Fruit fly (Drosophila melanogaster) whole organism, embryonic: Measurements from ENCODE around the gene Nmdar1.

Experiments used
- Abd-B ChIP-seq: fragments of 200-800 bp; sonication (Bioruptor generic); optimal IDR thresholded peaks from 2 replicates; lab custom pipeline; 2018; ENCODE audit warnings: missing biosample characterization, mild to moderate bottlenecking, missing genetic modification characterization, moderate library complexity
- BEAF-32 ChIP-seq: fragments of 200-800 bp; sonication (Bioruptor generic); optimal IDR thresholded peaks from 3 replicates; lab custom pipeline; 2017; ENCODE audit warnings: missing biosample characterization, missing genetic modification characterization, mild to moderate bottlenecking, moderate library complexity, missing genetic modification reagents
- CG10431 ChIP-seq: fragments of 200-800 bp; sonication (Bioruptor generic); optimal IDR thresholded peaks from 3 replicates; lab custom pipeline; 2018; ENCODE audit warnings: missing biosample characterization, mild to moderate bottlenecking, missing genetic modification characterization
- CG10565 ChIP-seq: fragments of 200-800 bp; sonication (Bioruptor generic); optimal IDR thresholded peaks from 3 replicates; lab custom pipeline; 2016; ENCODE audit warnings: missing biosample characterization, mild to moderate bottlenecking, missing genetic modification characterization
- CG11456 ChIP-seq: fragments of 200-800 bp; sonication (Bioruptor generic); IDR thresholded peaks from 3 replicates; pipeline ENCODE4 v1.3.6; 2022; ENCODE audit warnings: missing biosample characterization, missing genetic modification characterization
- CG11696 ChIP-seq: fragments of 200-800 bp; sonication (Bioruptor generic); IDR thresholded peaks from 2 replicates; pipeline ENCODE4 v1.3.6; 2022; ENCODE audit warnings: missing biosample characterization, missing genetic modification characterization
- CG12236 ChIP-seq: fragments of 200-800 bp; sonication (Bioruptor generic); optimal IDR thresholded peaks from 2 replicates; lab custom pipeline; 2016; ENCODE audit warnings: missing biosample characterization, missing genetic modification characterization
- CG15269 ChIP-seq: fragments of 200-800 bp; sonication (Bioruptor generic); optimal IDR thresholded peaks from 2 replicates; lab custom pipeline; 2018; ENCODE audit warnings: missing biosample characterization, mild to moderate bottlenecking, missing genetic modification characterization, moderate library complexity
- CG15696 ChIP-seq: fragments of 200-800 bp; sonication (Bioruptor generic); optimal IDR thresholded peaks from 2 replicates; lab custom pipeline; 2019; ENCODE audit warnings: missing biosample characterization, mild to moderate bottlenecking, missing genetic modification characterization, moderate library complexity
- CG17612 ChIP-seq: fragments of 200-800 bp; sonication (Bioruptor generic); IDR thresholded peaks from 2 replicates; pipeline ENCODE4 v1.3.6; 2022; ENCODE audit warnings: missing biosample characterization, missing genetic modification characterization
- CG17802 ChIP-seq: fragments of 200-800 bp; sonication (Bioruptor generic); optimal IDR thresholded peaks from 2 replicates; lab custom pipeline; 2018; ENCODE audit warnings: missing biosample characterization, mild to moderate bottlenecking, missing genetic modification characterization, moderate library complexity
- CG2202 ChIP-seq: fragments of 200-800 bp; sonication (Bioruptor generic); optimal IDR thresholded peaks from 2 replicates; lab custom pipeline; 2018; ENCODE audit warnings: missing biosample characterization, mild to moderate bottlenecking, missing genetic modification characterization
- CG30403 ChIP-seq: fragments of 200-800 bp; sonication (Bioruptor generic); optimal IDR thresholded peaks from 3 replicates; lab custom pipeline; 2016; ENCODE audit warnings: missing biosample characterization, missing genetic modification characterization
- CG4328 ChIP-seq: fragments of 200-800 bp; sonication (Bioruptor generic); optimal IDR thresholded peaks from 3 replicates; lab custom pipeline; 2017; ENCODE audit warnings: missing biosample characterization, missing genetic modification reagents, missing genetic modification characterization
- CG4424 ChIP-seq: fragments of 200-800 bp; sonication (Bioruptor generic); optimal IDR thresholded peaks from 3 replicates; lab custom pipeline; 2016; ENCODE audit warnings: missing biosample characterization, missing genetic modification characterization
- CG4820 ChIP-seq: fragments of 200-800 bp; sonication (Bioruptor generic); optimal IDR thresholded peaks from 3 replicates; lab custom pipeline; 2016; ENCODE audit warnings: missing biosample characterization, missing genetic modification characterization
- CG5245 ChIP-seq: fragments of 200-800 bp; sonication (Bioruptor generic); optimal IDR thresholded peaks from 3 replicates; lab custom pipeline; 2016; ENCODE audit warnings: missing biosample characterization, missing genetic modification characterization
- CG7556 ChIP-seq: fragments of 200-800 bp; sonication (Bioruptor generic); optimal IDR thresholded peaks from 2 replicates; lab custom pipeline; 2017; ENCODE audit warnings: missing biosample characterization, mild to moderate bottlenecking, missing genetic modification characterization
- CG8281 ChIP-seq: fragments of 200-800 bp; sonication (Bioruptor generic); optimal IDR thresholded peaks from 2 replicates; lab custom pipeline; 2018; ENCODE audit warnings: missing biosample characterization, mild to moderate bottlenecking, missing genetic modification characterization, moderate library complexity
- CG9932 ChIP-seq: fragments of 200-800 bp; sonication (Bioruptor generic); IDR thresholded peaks from 2 replicates; pipeline ENCODE4 v1.3.6; 2022; ENCODE audit warnings: missing biosample characterization, missing genetic modification characterization
- Chrac-16 ChIP-seq: fragments of 200-800 bp; sonication (Bioruptor generic); optimal IDR thresholded peaks from 3 replicates; lab custom pipeline; 2016; ENCODE audit warnings: missing biosample characterization, missing genetic modification characterization
- CkIIα-i1 ChIP-seq: fragments of 200-800 bp; sonication (Bioruptor generic); IDR thresholded peaks from 2 replicates; pipeline ENCODE4 v1.3.6; 2022; ENCODE audit warnings: missing biosample characterization, missing genetic modification characterization
- Dad ChIP-seq: fragments of 200-800 bp; sonication (Bioruptor generic); optimal IDR thresholded peaks from 3 replicates; lab custom pipeline; 2016; ENCODE audit warnings: missing biosample characterization, missing genetic modification characterization
- Doc2 ChIP-seq: fragments of 200-800 bp; sonication (Bioruptor generic); IDR thresholded peaks from 2 replicates; pipeline ENCODE4 v1.3.6; 2022; ENCODE audit warnings: missing biosample characterization, missing genetic modification characterization
- Doc3 ChIP-seq: fragments of 200-800 bp; sonication (Bioruptor generic); IDR thresholded peaks from 3 replicates; pipeline ENCODE4 v1.3.6; 2022; ENCODE audit warnings: missing biosample characterization, missing genetic modification characterization; ENCODE audit not compliant: partially characterized antibody
- Ets97D ChIP-seq: fragments of 200-800 bp; sonication (Bioruptor generic); optimal IDR thresholded peaks from 3 replicates; lab custom pipeline; 2016; ENCODE audit warnings: missing biosample characterization, missing genetic modification characterization
- Mad ChIP-seq: fragments of 200-800 bp; sonication (Bioruptor generic); optimal IDR thresholded peaks from 2 replicates; lab custom pipeline; 2016; ENCODE audit warnings: missing biosample characterization, missing genetic modification characterization
- Mes4 ChIP-seq: fragments of 200-800 bp; sonication (Bioruptor generic); optimal IDR thresholded peaks from 2 replicates; lab custom pipeline; 2016; ENCODE audit warnings: missing biosample characterization, missing genetic modification characterization
- Poxn ChIP-seq: fragments of 200-800 bp; sonication (Bioruptor generic); IDR thresholded peaks from 2 replicates; pipeline ENCODE4 v1.3.6; 2022; ENCODE audit warnings: missing biosample characterization, missing genetic modification characterization
- Sry-β ChIP-seq: fragments of 200-800 bp; sonication (Bioruptor generic); optimal IDR thresholded peaks from 2 replicates; lab custom pipeline; 2018; ENCODE audit warnings: missing biosample characterization, mild to moderate bottlenecking, missing genetic modification characterization, moderate library complexity
- ap ChIP-seq: fragments of 200-800 bp; sonication (Bioruptor generic); IDR thresholded peaks from 2 replicates; pipeline ENCODE4 v1.3.6; 2022; ENCODE audit warnings: missing biosample characterization, missing genetic modification characterization
- az2 ChIP-seq: fragments of 200-800 bp; sonication (Bioruptor generic); optimal IDR thresholded peaks from 3 replicates; lab custom pipeline; 2016; ENCODE audit warnings: missing biosample characterization, missing genetic modification characterization
- bcd ChIP-seq: fragments of 200-800 bp; sonication (Bioruptor generic); optimal IDR thresholded peaks from 2 replicates; lab custom pipeline; 2017; ENCODE audit warnings: missing biosample characterization, mild to moderate bottlenecking, missing genetic modification characterization
- chif ChIP-seq, 2 experiments: fragments of 200-800 bp; sonication (Bioruptor generic); optimal IDR thresholded peaks; 3 replicates each; lab custom pipeline; 2016; ENCODE audit warnings: missing biosample characterization in 2 of 2, missing genetic modification characterization in 2 of 2
- eve ChIP-seq, 2 experiments: fragments of >200 bp; optimal IDR thresholded peaks; 2 replicates each; lab custom pipeline; 2017; ENCODE audit warnings: missing biosample characterization in 2 of 2, missing genetic modification characterization in 2 of 2
- ftz-f1 ChIP-seq: fragments of 200-800 bp; sonication (Bioruptor generic); optimal IDR thresholded peaks from 2 replicates; lab custom pipeline; 2016; ENCODE audit warnings: missing biosample characterization, missing genetic modification characterization
- fu2 ChIP-seq: fragments of 200-800 bp; sonication (Bioruptor generic); optimal IDR thresholded peaks from 2 replicates; lab custom pipeline; 2016; ENCODE audit warnings: missing biosample characterization, missing genetic modification characterization
- gem ChIP-seq: fragments of 200-800 bp; sonication (Bioruptor generic); optimal IDR thresholded peaks from 2 replicates; lab custom pipeline; 2019; ENCODE audit warnings: missing biosample characterization, mild to moderate bottlenecking, missing genetic modification characterization, moderate library complexity
- jing ChIP-seq: fragments of 200-800 bp; sonication (Bioruptor generic); optimal IDR thresholded peaks from 2 replicates; lab custom pipeline; 2018; ENCODE audit warnings: missing biosample characterization, mild to moderate bottlenecking, missing genetic modification characterization
- lmd ChIP-seq: fragments of 200-800 bp; sonication (Bioruptor generic); IDR thresholded peaks from 2 replicates; pipeline ENCODE4 v1.3.6; 2022; ENCODE audit warnings: missing biosample characterization, missing genetic modification characterization
- onecut ChIP-seq: fragments of 200-800 bp; sonication (Bioruptor generic); IDR thresholded peaks from 2 replicates; pipeline ENCODE4 v1.3.6; 2022; ENCODE audit warnings: missing biosample characterization, missing genetic modification characterization
- pan ChIP-seq, 4 experiments: fragments of >200 bp in 3 of 4; fragments of 200-800 bp in 1 of 4; sonication (Bioruptor generic) in 1 of 4; optimal IDR thresholded peaks in 3 of 4; IDR thresholded peaks in 1 of 4; 2 replicates each; pipeline versions ENCODE4 v1.3.6 to Lab custom; 2017 to 2022; ENCODE audit warnings: missing biosample characterization in 2 of 4, missing genetic modification characterization in 2 of 4, mixed read lengths in 1 of 4
- sc ChIP-seq, 3 experiments: fragments of >200 bp in 2 of 3; fragments of 200-800 bp in 1 of 3; sonication (Bioruptor generic) in 1 of 3; optimal IDR thresholded peaks; 2 replicates in 2 of 3; 3 replicates in 1 of 3; lab custom pipeline; 2017; ENCODE audit warnings: mild to moderate bottlenecking in 1 of 3, missing biosample characterization in 1 of 3, missing genetic modification characterization in 1 of 3, missing genetic modification reagents in 1 of 3
- stc ChIP-seq: fragments of 200-800 bp; sonication (Bioruptor generic); IDR thresholded peaks from 2 replicates; pipeline ENCODE4 v1.3.6; 2022; ENCODE audit warnings: missing biosample characterization, missing genetic modification characterization
- tup ChIP-seq: fragments of 200-800 bp; sonication (Bioruptor generic); optimal IDR thresholded peaks from 2 replicates; lab custom pipeline; 2016; ENCODE audit warnings: missing biosample characterization, mild to moderate bottlenecking, missing genetic modification characterization, moderate library complexity
- wek ChIP-seq: fragments of 200-800 bp; sonication (Bioruptor generic); optimal IDR thresholded peaks from 3 replicates; lab custom pipeline; 2018; ENCODE audit warnings: missing biosample characterization, mild to moderate bottlenecking, missing genetic modification characterization, moderate library complexity
- zen2 ChIP-seq: fragments of 200-800 bp; sonication (Bioruptor generic); IDR thresholded peaks from 3 replicates; pipeline ENCODE4 v1.3.6; 2022; ENCODE audit warnings: missing biosample characterization, missing genetic modification characterization; ENCODE audit not compliant: partially characterized antibody
- zf30C ChIP-seq: fragments of 200-800 bp; sonication (Bioruptor generic); optimal IDR thresholded peaks from 3 replicates; lab custom pipeline; 2018; ENCODE audit warnings: missing biosample characterization, mild to moderate bottlenecking, missing genetic modification characterization
- zfh1 ChIP-seq: fragments of 200-800 bp; sonication (Bioruptor generic); IDR thresholded peaks from 3 replicates; pipeline ENCODE4 v1.3.6; 2022; ENCODE audit warnings: missing biosample characterization, missing genetic modification characterization

Nmdar1 gene

dm6 chr3R:5547464-5547943 is 24.4 kb upstream of the Nmdar1 start, which contains the start of gene CG2519 (continued):
- TF ChIP-seq ap (GFP tag; lab: Robert Waterston, UW), result no peak
- peak; percentile 39 for TF ChIP-seq CG4820 (GFP tag; lab: Kevin White, UChicago)
- no peak for TF ChIP-seq eve (GFP tag; optimal IDR thresholded peaks at IDR 0.05; lab: Kevin White, UChicago)
- peak; percentile 14 for TF ChIP-seq CG4328
- TF ChIP-seq Mad (GFP tag; lab: Kevin White, UChicago), result peak; percentile 48
- peak; percentile 74 for TF ChIP-seq Sry-β (GFP tag; lab: Kevin White, UChicago)
- no peak for TF ChIP-seq CG15269
- no peak for TF ChIP-seq zf30C (GFP tag; lab: Kevin White, UChicago)
- TF ChIP-seq CG15696 (tag; lab: Kevin White, UChicago), result peak; percentile 29
- TF ChIP-seq CG2202 (tag; lab: Kevin White, UChicago), result peak; percentile 19
- peak; percentile 33 to 51 for TF ChIP-seq chif (GFP tag; optimal IDR thresholded peaks at IDR 0.05; lab: Kevin White, UChicago)
- TF ChIP-seq Doc3 (GFP tag; lab: Robert Waterston, UW), result peak; percentile 73
- TF ChIP-seq wek, result peak; percentile 22
- peak; percentile 67 for TF ChIP-seq fu2 (GFP tag; lab: Kevin White, UChicago)
- TF ChIP-seq Doc2, result no peak
- no peak for TF ChIP-seq jing (GFP tag; lab: Kevin White, UChicago)
- peak; percentile 68 for TF ChIP-seq CG30403
- TF ChIP-seq gem (tag; lab: Kevin White, UChicago), result no peak
- TF ChIP-seq CG12236 (GFP tag; lab: Kevin White, UChicago), result no peak
- no peak for TF ChIP-seq lmd (GFP tag; lab: Robert Waterston, UW)
- peak; percentile 62; the same call in 1 of the 2 replicates for TF ChIP-seq onecut (GFP tag; lab: Robert Waterston, UW)
- peak; percentile 77 for TF ChIP-seq Ets97D (GFP tag; lab: Kevin White, UChicago)
- peak; percentile 94 for TF ChIP-seq BEAF-32 (GFP tag; lab: Kevin White, UChicago)
- TF ChIP-seq CkIIα-i1 (GFP tag; lab: Robert Waterston, UW), result no peak
- TF ChIP-seq stc (GFP tag; lab: Robert Waterston, UW), result peak; percentile 62; the same call in 1 of the 2 replicates
- no peak for TF ChIP-seq Abd-B (GFP tag; lab: Kevin White, UChicago)
- TF ChIP-seq CG9932, result peak; percentile 91
- no peak for TF ChIP-seq CG11696 (GFP tag; lab: Robert Waterston, UW)
- TF ChIP-seq CG7556 (GFP tag; lab: Kevin White, UChicago), result no peak
- no peak for TF ChIP-seq Mes4 (GFP tag; lab: Kevin White, UChicago)
- TF ChIP-seq pan (optimal IDR thresholded peaks at IDR 0.05; lab: Kevin White, UChicago), result no peak
- TF ChIP-seq pan (GFP tag; optimal IDR thresholded peaks at IDR 0.05 in 1 of 2, IDR thresholded peaks at IDR 0.05 in 1 of 2), result peak in 1 of 2 experiments; percentile 51
- TF ChIP-seq CG17802 (tag; lab: Kevin White, UChicago), result no peak
- TF ChIP-seq Chrac-16 (GFP tag; lab: Kevin White, UChicago), result peak; percentile 49
- 0 out of 2 replicates have a peak, but pooled peaks have one; percentile 18 for TF ChIP-seq CG17612 (GFP tag; lab: Robert Waterston, UW)
- TF ChIP-seq CG10565 (GFP tag; lab: Kevin White, UChicago), result no peak
- no peak for TF ChIP-seq bcd (GFP tag; lab: Kevin White, UChicago)
- TF ChIP-seq sc (optimal IDR thresholded peaks at IDR 0.05; lab: Kevin White, UChicago), result no peak
- TF ChIP-seq sc (GFP tag; optimal IDR thresholded peaks at IDR 0.05; lab: Kevin White, UChicago), result no peak
- peak; percentile 81 for TF ChIP-seq ftz-f1 (GFP tag; lab: Kevin White, UChicago)
- TF ChIP-seq CG8281 (tag; lab: Kevin White, UChicago), result peak; percentile 8
- peak; percentile 66 for TF ChIP-seq zfh1 (GFP tag; lab: Robert Waterston, UW)
- TF ChIP-seq CG4424 (GFP tag; lab: Kevin White, UChicago), result peak; percentile 48
- TF ChIP-seq CG11456, result peak; percentile 85
- peak; percentile 80; the same call in 2 of the 3 replicates for TF ChIP-seq zen2 (GFP tag; lab: Robert Waterston, UW)
- peak; percentile 46 for TF ChIP-seq CG5245 (GFP tag; lab: Kevin White, UChicago)
- no peak for TF ChIP-seq CG10431 (GFP tag; lab: Kevin White, UChicago)
- peak; percentile 14 for TF ChIP-seq tup (GFP tag; lab: Kevin White, UChicago)
- peak; percentile 36 for TF ChIP-seq Dad (GFP tag; lab: Kevin White, UChicago)
- peak; percentile 45 for TF ChIP-seq az2 (GFP tag; lab: Kevin White, UChicago)
- TF ChIP-seq Poxn (GFP tag; lab: Robert Waterston, UW), result no peak
